Fruit fly (Drosophila melanogaster): Measurements from ENCODE around the gene vnc.

The vnc gene

dm6 chr3L:9972007-9972856 is at the start of gene vnc, which contains the start of the genes CG6674 and CG42455 (continued):
- TF ChIP-seq mirr (GFP tag; optimal IDR thresholded peaks at IDR 0.05) (no peak), TFAM (GFP tag; optimal IDR thresholded peaks at IDR 0.05) (no peak), CG12391 (tag; optimal IDR thresholded peaks at IDR 0.05) (peak; percentile 27), CG2199 (GFP tag; IDR thresholded peaks at IDR 0.05) (no peak), CG10565 (GFP tag; optimal IDR thresholded peaks at IDR 0.05) (no peak), unpg (GFP tag; optimal IDR thresholded peaks at IDR 0.05) (peak; percentile 13), D19B (GFP tag; optimal IDR thresholded peaks at IDR 0.05) (no peak), schlank (tag; optimal IDR thresholded peaks at IDR 0.05) (no peak), HLHmδ (GFP tag; optimal IDR thresholded peaks at IDR 0.05) (no peak), Taf1 (GFP tag; IDR thresholded peaks at IDR 0.05) (no peak), CG17912 (GFP tag; optimal IDR thresholded peaks at IDR 0.05) (no peak), sqz (GFP tag; optimal IDR thresholded peaks at IDR 0.05) (no peak), HLH54F (GFP tag; optimal IDR thresholded peaks at IDR 0.05) (peak; percentile 39), hbn (GFP tag; IDR thresholded peaks at IDR 0.05; ENCODE audit: partially characterized antibody) (no peak), CG14860 (GFP tag; IDR thresholded peaks at IDR 0.05; ENCODE audit: partially characterized antibody) (no peak), CG17829 (tag; optimal IDR thresholded peaks at IDR 0.05) (no peak), pb (GFP tag; optimal IDR thresholded peaks at IDR 0.05) (no peak), inv (GFP tag; IDR thresholded peaks at IDR 0.05; ENCODE audit: partially characterized antibody) (no peak), CG8290 (GFP tag; optimal IDR thresholded peaks at IDR 0.05) (no peak), CG8290 (tag; optimal IDR thresholded peaks at IDR 0.05) (peak in 1 of 2 experiments; percentile 31), CG1603 (tag; optimal IDR thresholded peaks at IDR 0.05) (peak; percentile 56), Atf3 (GFP tag; optimal IDR thresholded peaks at IDR 0.05) (no peak), CG13296 (GFP tag; optimal IDR thresholded peaks at IDR 0.05) (peak; percentile 6), fru (optimal IDR thresholded peaks at IDR 0.05) (no peak), D (optimal IDR thresholded peaks at IDR 0.05) (no peak), D (GFP tag; optimal IDR thresholded peaks at IDR 0.05) (no peak), Nf-YB (GFP tag; optimal IDR thresholded peaks at IDR 0.05) (no peak), lab (GFP tag; optimal IDR thresholded peaks at IDR 0.05) (peak; percentile 19), Sry-δ (GFP tag; optimal IDR thresholded peaks at IDR 0.05) (no peak), CG15011 (GFP tag; optimal IDR thresholded peaks at IDR 0.05) (no peak), Dip3 (GFP tag; optimal IDR thresholded peaks at IDR 0.05) (peak; percentile 10), gro (GFP tag; optimal IDR thresholded peaks at IDR 0.05) (no peak), HmgZ (tag; optimal IDR thresholded peaks at IDR 0.05) (peak; percentile 33), CG4282 (GFP tag; optimal IDR thresholded peaks at IDR 0.05) (no peak), tna (GFP tag; IDR thresholded peaks at IDR 0.05; ENCODE audit: partially characterized antibody) (no peak), fd3F (GFP tag; optimal IDR thresholded peaks at IDR 0.05) (no peak), Neu2 (GFP tag; optimal IDR thresholded peaks at IDR 0.05; ENCODE audit: borderline replicate concordance) (no peak), pnt (GFP tag; optimal IDR thresholded peaks at IDR 0.05) (peak; percentile 8), CG2120 (GFP tag; optimal IDR thresholded peaks at IDR 0.05) (peak; percentile 58), Pdp1 (GFP tag; optimal IDR thresholded peaks at IDR 0.05) (peak; percentile 27 to 47), H2.0 (GFP tag; IDR thresholded peaks at IDR 0.05) (0 out of 2 replicates have a peak, but pooled peaks have one; percentile 22), CG6683 (GFP tag; optimal IDR thresholded peaks at IDR 0.05) (no peak), Abd-B (GFP tag; optimal IDR thresholded peaks at IDR 0.05) (no peak), dm (GFP tag; optimal IDR thresholded peaks at IDR 0.05) (peak; percentile 58), HHEX (GFP tag; optimal IDR thresholded peaks at IDR 0.05) (no peak), psq (GFP tag; optimal IDR thresholded peaks at IDR 0.05) (no peak), E2f2 (GFP tag; IDR thresholded peaks at IDR 0.05) (no peak), crc (GFP tag; optimal IDR thresholded peaks at IDR 0.05) (no peak), corto (GFP tag; optimal IDR thresholded peaks at IDR 0.05) (no peak), disco-r (GFP tag; optimal IDR thresholded peaks at IDR 0.05) (no peak)

Data from whole organism, embryonic.